Worm (Caenorhabditis elegans) whole organism, mixed stage, embryonic: ENCODE results near the gene hpo-8.

Experiments
- ceh-39 ChIP-seq: fragments of 150-350 bp; optimal IDR thresholded peaks from 2 replicates; lab custom pipeline; 2014; ENCODE audit warnings: missing biosample characterization, missing genetic modification characterization
- elt-1 ChIP-seq: sonication (generic microtip); optimal IDR thresholded peaks from 2 replicates; lab custom pipeline; 2017; ENCODE audit warnings: missing genetic modification characterization, mild to moderate bottlenecking, missing compliant biosample characterization, antibody characterized with exemption, moderate library complexity, borderline replicate concordance; ENCODE audit not compliant: insufficient read depth
- lin-32 ChIP-seq: fragments of 200-800 bp; sonication (Bioruptor generic); optimal IDR thresholded peaks from 2 replicates; lab custom pipeline; 2018; ENCODE audit warnings: mild to moderate bottlenecking, missing genetic modification characterization, missing compliant biosample characterization
- mep-1 ChIP-seq: fragments of 150-350 bp; optimal IDR thresholded peaks from 2 replicates; lab custom pipeline; 2017; ENCODE audit warnings: missing biosample characterization, missing genetic modification reagents, missing genetic modification characterization, inconsistent platforms
- nhr-237 ChIP-seq: fragments of 150-350 bp; optimal IDR thresholded peaks from 2 replicates; lab custom pipeline; 2014; ENCODE audit warnings: missing biosample characterization, missing genetic modification characterization
- nhr-76 ChIP-seq: sonication (generic microtip); optimal IDR thresholded peaks from 2 replicates; lab custom pipeline; 2017; ENCODE audit warnings: missing biosample characterization, missing genetic modification characterization
- pha-4 ChIP-seq: fragments of 150-350 bp; optimal IDR thresholded peaks from 2 replicates; lab custom pipeline; 2018; ENCODE audit warnings: missing biosample characterization, missing genetic modification reagents, missing genetic modification characterization
- unc-39 ChIP-seq: fragments of 150-350 bp; optimal IDR thresholded peaks from 2 replicates; lab custom pipeline; 2014; ENCODE audit warnings: missing biosample characterization, missing genetic modification characterization
- unc-62 ChIP-seq: fragments of 150-350 bp; optimal IDR thresholded peaks from 2 replicates; lab custom pipeline; 2014; ENCODE audit warnings: missing biosample characterization, missing genetic modification reagents, missing genetic modification characterization
- ztf-11 ChIP-seq: fragments of 150-350 bp; optimal IDR thresholded peaks from 2 replicates; lab custom pipeline; 2014; ENCODE audit warnings: missing biosample characterization, missing genetic modification characterization

ce11 chrV:6792973-6793372, 46.1 kb upstream of the hpo-8 start:
- TF ChIP-seq nhr-237 = no peak
- TF ChIP-seq lin-32 = no peak
- no peak for TF ChIP-seq unc-62 (GFP tag; lab: Kevin White, UChicago)
- no peak for TF ChIP-seq unc-39
- no peak for TF ChIP-seq nhr-76 (tag; lab: Kevin White, UChicago)
- TF ChIP-seq pha-4 (tag; lab: Kevin White, UChicago) = no peak
- TF ChIP-seq mep-1 (tag; lab: Kevin White, UChicago) = no peak
- TF ChIP-seq ztf-11 (tag; lab: Kevin White, UChicago) = no peak
- TF ChIP-seq elt-1 = no peak
- no peak for TF ChIP-seq ceh-39 (tag; lab: Kevin White, UChicago)
